Fruit fly (Drosophila melanogaster): ENCODE data around the gene Tm1.

The Tm1 gene

DNA sequence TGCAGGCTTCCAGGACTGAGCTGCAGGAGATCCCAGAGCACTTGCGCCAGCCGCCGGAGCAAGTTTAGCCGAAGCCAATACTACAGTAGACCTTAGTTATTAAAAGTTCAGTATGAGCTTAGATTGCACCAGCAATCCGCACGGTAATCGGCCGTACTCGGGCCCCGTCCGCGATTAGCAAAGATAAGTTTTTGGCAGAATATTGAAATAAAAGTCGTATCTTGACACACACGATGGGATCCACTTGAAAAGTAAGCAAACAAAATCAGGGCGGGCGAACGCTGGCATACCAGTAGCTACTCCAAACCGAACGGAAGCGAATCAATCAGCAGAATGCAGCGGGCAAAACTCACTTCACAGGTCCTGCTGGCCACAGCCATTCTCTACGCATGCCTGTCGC, 47.7 kb upstream of the Tm1 start, which contains the start of gene CG34316:
Gene CG34316, plus strand, starts transcription at position 301 of the 400 bp plus-strand sequence.
- TF ChIP-seq fru (GFP tag; optimal IDR thresholded peaks at IDR 0.05) (no peak), foxo (GFP tag; optimal IDR thresholded peaks at IDR 0.05) (no peak), usp (GFP tag; optimal IDR thresholded peaks at IDR 0.05) (no peak), dl (GFP tag; optimal IDR thresholded peaks at IDR 0.05; ENCODE audit: insufficient read depth in 1 of 2, partially characterized antibody in 2 of 2) (no peak), Mio (GFP tag; optimal IDR thresholded peaks at IDR 0.05) (no peak), Vsx2 (GFP tag; optimal IDR thresholded peaks at IDR 0.05; ENCODE audit: partially characterized antibody) (no peak), pan (optimal IDR thresholded peaks at IDR 0.05) (no peak), OdsH (GFP tag; optimal IDR thresholded peaks at IDR 0.05) (no peak), brk (GFP tag; optimal IDR thresholded peaks at IDR 0.05) (no peak), br (GFP tag; optimal IDR thresholded peaks at IDR 0.05) (no peak), N (GFP tag; optimal IDR thresholded peaks at IDR 0.05) (no peak), CrebA (GFP tag; optimal IDR thresholded peaks at IDR 0.05; ENCODE audit: borderline replicate concordance) (no peak), Abd-B (GFP tag; optimal IDR thresholded peaks at IDR 0.05) (no peak), Hr83 (GFP tag; optimal IDR thresholded peaks at IDR 0.05; ENCODE audit: poor library complexity, severe bottlenecking) (no peak)

DNA sequence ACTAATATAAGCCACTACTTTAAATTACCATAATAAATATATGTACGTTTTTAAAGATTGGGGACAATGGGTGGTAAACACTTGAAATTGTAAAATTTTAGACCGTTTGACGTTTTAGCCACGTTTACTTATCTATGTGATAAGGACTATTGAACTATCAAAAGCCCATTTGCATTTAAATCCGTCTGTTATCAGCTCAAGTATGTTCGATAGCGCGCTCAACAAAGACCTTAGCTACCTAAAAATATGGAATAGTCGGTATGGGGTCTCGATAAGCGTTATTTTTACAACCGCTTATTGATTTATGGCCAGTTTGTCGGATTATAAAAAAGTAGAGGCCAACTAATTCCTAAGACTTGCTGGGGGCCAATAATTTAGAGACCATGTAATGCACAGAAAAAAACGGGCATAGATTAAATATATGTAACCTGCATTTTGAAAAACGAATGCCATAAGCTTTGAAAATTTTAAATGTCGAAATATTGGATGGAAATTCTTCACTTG, 46.3 kb upstream of the Tm1 start:
- no peak for TF ChIP-seq br (GFP tag; optimal IDR thresholded peaks at IDR 0.05)
- no peak for TF ChIP-seq rgr (GFP tag; optimal IDR thresholded peaks at IDR 0.05)
- TF ChIP-seq CG9705 (GFP tag; optimal IDR thresholded peaks at IDR 0.05), result no peak
- no peak for TF ChIP-seq sv (GFP tag; optimal IDR thresholded peaks at IDR 0.05)
- no peak for TF ChIP-seq dsf (GFP tag; optimal IDR thresholded peaks at IDR 0.05; ENCODE audit: borderline replicate concordance)
- TF ChIP-seq Dif (GFP tag; optimal IDR thresholded peaks at IDR 0.05; ENCODE audit: partially characterized antibody), result no peak
- TF ChIP-seq jim (GFP tag; optimal IDR thresholded peaks at IDR 0.05), result no peak
- TF ChIP-seq brk (GFP tag; optimal IDR thresholded peaks at IDR 0.05), result no peak

DNA sequence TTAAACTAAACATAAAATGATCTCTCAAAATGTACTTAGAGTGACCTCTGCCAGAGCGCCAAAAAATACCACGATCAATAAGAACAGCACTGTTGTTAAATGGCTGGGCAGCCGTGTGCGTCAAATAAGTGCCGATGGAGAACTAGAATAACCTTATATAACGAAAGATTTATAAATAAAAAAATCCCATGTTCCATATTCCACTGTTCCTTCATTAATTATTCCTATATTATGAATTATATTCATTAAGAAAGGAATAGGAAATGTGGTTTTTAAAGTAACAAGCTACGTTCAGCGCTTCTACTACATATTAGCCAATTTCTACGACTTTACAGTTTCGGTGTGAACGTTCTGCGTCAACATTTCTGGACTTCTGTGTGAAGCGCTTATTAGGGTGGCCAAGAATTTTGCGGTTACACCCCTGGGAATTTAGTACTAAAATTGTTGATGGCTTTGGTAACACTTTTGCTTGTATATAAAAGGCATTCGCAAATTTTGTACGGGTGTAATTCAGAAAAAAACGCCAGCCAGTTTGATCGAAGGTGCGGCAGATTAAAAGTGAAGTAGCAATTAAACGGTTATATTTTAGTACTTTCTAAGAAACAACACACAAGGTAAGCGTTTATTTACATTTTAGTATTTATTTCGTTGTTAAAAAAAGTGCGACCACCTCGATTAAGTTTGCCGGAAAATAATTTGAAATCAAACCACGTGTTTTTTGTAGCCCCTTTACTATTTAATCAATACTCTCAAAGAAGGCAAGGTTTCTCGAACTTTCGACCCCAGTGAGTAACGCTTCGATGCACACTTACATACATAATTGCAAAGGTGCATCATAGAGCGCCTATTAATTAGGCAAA, 35.6 kb upstream of the Tm1 start, which contains the start of the genes tefu and Hsc70-4:
Gene tefu, minus strand, starts transcription at position 51 of the 860 bp plus-strand sequence.
Gene Hsc70-4, plus strand, starts transcription at position 502 of the 860 bp plus-strand sequence.
- TF ChIP-seq CG9705 (GFP tag; optimal IDR thresholded peaks at IDR 0.05) (peak; percentile 54), pan (optimal IDR thresholded peaks at IDR 0.05) (no peak), dmrt93B (GFP tag; optimal IDR thresholded peaks at IDR 0.05) (peak; percentile 68), usp (GFP tag; optimal IDR thresholded peaks at IDR 0.05) (no peak), Sp1 (GFP tag; optimal IDR thresholded peaks at IDR 0.05) (peak; percentile 46), psq (GFP tag; optimal IDR thresholded peaks at IDR 0.05) (no peak), fru (GFP tag; optimal IDR thresholded peaks at IDR 0.05) (no peak), CrebA (GFP tag; optimal IDR thresholded peaks at IDR 0.05; ENCODE audit: borderline replicate concordance) (no peak), woc (GFP tag; optimal IDR thresholded peaks at IDR 0.05) (peak; percentile 72), h (GFP tag; optimal IDR thresholded peaks at IDR 0.05) (peak; percentile 54), sage (GFP tag; optimal IDR thresholded peaks at IDR 0.05) (no peak), Jra (GFP tag; optimal IDR thresholded peaks at IDR 0.05) (no peak), Dif (GFP tag; optimal IDR thresholded peaks at IDR 0.05; ENCODE audit: partially characterized antibody) (peak; percentile 68), N (GFP tag; optimal IDR thresholded peaks at IDR 0.05) (peak; percentile 92), Hr78 (GFP tag; optimal IDR thresholded peaks at IDR 0.05) (peak; percentile 46), GATAd (GFP tag; optimal IDR thresholded peaks at IDR 0.05) (no peak), lola (GFP tag; optimal IDR thresholded peaks at IDR 0.05) (no peak), rgr (GFP tag; optimal IDR thresholded peaks at IDR 0.05) (no peak), ey (GFP tag; optimal IDR thresholded peaks at IDR 0.05) (peak; percentile 60), tai (GFP tag; optimal IDR thresholded peaks at IDR 0.05) (no peak), jim (GFP tag; optimal IDR thresholded peaks at IDR 0.05) (peak; percentile 24), br (GFP tag; optimal IDR thresholded peaks at IDR 0.05) (no peak), CG32264 (GFP tag; optimal IDR thresholded peaks at IDR 0.05) (no peak), Hnf4 (GFP tag; optimal IDR thresholded peaks at IDR 0.05) (peak; percentile 64), OdsH (GFP tag; optimal IDR thresholded peaks at IDR 0.05) (peak; percentile 32), Myc (optimal IDR thresholded peaks at IDR 0.05) (no peak), foxo (GFP tag; optimal IDR thresholded peaks at IDR 0.05) (peak in 1 of 2 experiments; percentile 9), HLH106 (tag; optimal IDR thresholded peaks at IDR 0.05) (peak; percentile 79), Mio (GFP tag; optimal IDR thresholded peaks at IDR 0.05) (no peak), dl (GFP tag; optimal IDR thresholded peaks at IDR 0.05; ENCODE audit: insufficient read depth in 1 of 2, partially characterized antibody in 2 of 2) (no peak), Rel (GFP tag; optimal IDR thresholded peaks at IDR 0.05) (no peak), Rel (tag; optimal IDR thresholded peaks at IDR 0.05) (peak; percentile 4), dsf (GFP tag; optimal IDR thresholded peaks at IDR 0.05; ENCODE audit: borderline replicate concordance) (no peak), brk (GFP tag; optimal IDR thresholded peaks at IDR 0.05) (no peak), Abd-B (GFP tag; optimal IDR thresholded peaks at IDR 0.05) (no peak), Dfd (GFP tag; optimal IDR thresholded peaks at IDR 0.05) (no peak), Vsx2 (GFP tag; optimal IDR thresholded peaks at IDR 0.05; ENCODE audit: partially characterized antibody) (peak; percentile 64), Hr83 (GFP tag; optimal IDR thresholded peaks at IDR 0.05; ENCODE audit: poor library complexity, severe bottlenecking) (peak; percentile 5), sv (GFP tag; optimal IDR thresholded peaks at IDR 0.05) (peak; percentile 64)

Data from whole organism, wandering third instar larva.